Worm (Caenorhabditis elegans): ENCODE measurements around the gene C46C2.5.

C46C2.5 gene

DNA sequence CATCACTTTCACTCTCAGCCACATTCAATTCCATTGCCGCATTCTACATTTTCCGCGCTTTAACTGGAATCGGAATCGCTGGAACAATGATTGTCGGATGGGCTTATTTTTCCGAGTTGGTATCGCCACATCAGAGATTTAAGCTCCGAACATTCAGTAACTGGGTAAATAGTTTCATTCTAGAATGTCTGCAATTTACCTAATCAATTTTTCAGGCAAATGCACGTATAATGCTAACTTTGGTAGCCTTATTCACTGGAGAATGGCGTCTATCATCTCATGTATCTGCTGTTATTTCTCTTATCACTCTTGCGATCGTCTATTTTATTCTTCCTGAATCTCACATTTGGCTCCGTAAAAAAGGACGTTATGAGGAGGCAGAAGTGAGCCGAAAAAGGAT, 26.0 kb upstream of the C46C2.5 start:
- TF ChIP-seq unc-86 (tag; optimal IDR thresholded peaks at IDR 0.05) = no peak
- no peak for TF ChIP-seq efl-1 (optimal IDR thresholded peaks at IDR 0.05)
- TF ChIP-seq efl-1 (GFP tag; optimal IDR thresholded peaks at IDR 0.05 in 1 of 2) = peak in 1 of 2 experiments; percentile 74
- no peak for TF ChIP-seq lin-39 (tag; optimal IDR thresholded peaks at IDR 0.05)

DNA sequence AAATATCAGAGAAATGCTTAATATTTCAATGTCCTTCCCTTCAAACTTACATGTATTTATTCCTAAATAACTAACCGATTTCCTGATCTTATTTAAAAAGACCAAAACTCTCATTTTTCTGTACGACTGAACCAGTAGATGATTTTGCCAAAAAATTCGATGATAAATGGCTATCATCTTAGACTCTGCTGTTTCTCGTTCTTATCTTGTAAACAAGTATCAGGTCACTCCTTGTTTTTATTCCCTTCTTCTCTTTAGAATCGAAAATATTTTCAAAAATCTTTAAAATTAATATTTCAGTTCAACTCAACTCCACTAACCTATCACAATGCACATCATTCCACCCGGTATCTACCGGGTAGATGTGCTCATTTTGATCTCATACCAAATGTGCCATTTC, 25.0 kb upstream of the C46C2.5 start, which contains the start of gene C46C2.2:
C46C2.2 (plus strand) TSS at position 301 of the 400 bp plus-strand sequence.
- TF ChIP-seq nhr-71 (tag; optimal IDR thresholded peaks at IDR 0.05) (no peak), hlh-4 (tag; optimal IDR thresholded peaks at IDR 0.05) (no peak), Y116A8C.19 (tag; optimal IDR thresholded peaks at IDR 0.05; ENCODE audit: borderline replicate concordance) (no peak), vab-15 (tag; optimal IDR thresholded peaks at IDR 0.05) (no peak), nhr-20 (tag; optimal IDR thresholded peaks at IDR 0.05) (no peak), blmp-1 (tag; optimal IDR thresholded peaks at IDR 0.05) (no peak), zip-4 (GFP tag; optimal IDR thresholded peaks at IDR 0.05) (no peak), jun-1 (tag; optimal IDR thresholded peaks at IDR 0.05) (no peak), sup-37 (GFP tag; optimal IDR thresholded peaks at IDR 0.05) (no peak)

DNA sequence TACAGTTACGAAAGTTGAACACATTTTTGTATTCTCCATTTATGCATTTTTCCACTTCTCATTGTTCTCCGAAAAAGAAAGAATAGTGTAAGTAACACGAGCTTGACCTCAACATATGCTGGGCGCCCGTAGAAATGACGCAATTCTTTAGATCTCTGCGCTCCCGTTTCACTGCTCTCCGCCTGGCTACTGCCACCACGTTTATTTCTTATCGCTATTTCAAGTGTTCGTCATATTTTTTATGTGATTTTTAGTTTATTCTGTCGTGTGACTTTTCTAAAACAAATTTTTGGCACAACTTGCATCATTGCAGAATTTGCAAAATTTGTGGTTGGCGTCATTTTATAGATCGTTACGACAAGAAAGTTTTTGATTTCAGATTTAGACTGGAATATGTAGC, 24.5 kb upstream of the C46C2.5 start:
- TF ChIP-seq efl-1 (optimal IDR thresholded peaks at IDR 0.05) (no peak), efl-1 (GFP tag; optimal IDR thresholded peaks at IDR 0.05 in 1 of 2) (peak in 1 of 2 experiments; percentile 28), fkh-10 (GFP tag; optimal IDR thresholded peaks at IDR 0.05) (no peak), elt-2 (tag; optimal IDR thresholded peaks at IDR 0.05) (peak; percentile 12)

DNA sequence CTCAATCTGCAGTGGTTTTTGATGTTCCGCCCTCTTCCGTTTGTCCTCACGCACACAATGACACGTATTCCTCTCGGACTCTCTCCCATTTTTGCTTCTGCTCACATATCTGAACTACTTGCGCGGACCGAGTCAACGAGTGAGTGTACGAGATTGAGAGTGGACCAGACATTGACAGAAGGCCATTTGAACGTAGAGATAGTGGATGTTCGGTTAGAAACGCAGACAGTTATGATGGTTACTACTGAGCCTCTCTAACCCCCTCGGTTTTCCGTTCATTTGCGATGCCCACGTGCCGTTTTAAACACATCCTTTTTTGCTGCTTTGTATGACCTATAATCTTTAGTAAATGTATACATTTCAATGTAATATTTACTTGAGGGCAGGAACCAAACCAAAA, 24.0 kb upstream of the C46C2.5 start:
- TF ChIP-seq mep-1 (tag; optimal IDR thresholded peaks at IDR 0.05) (peak; percentile 60), isw-1 (GFP tag; IDR thresholded peaks at IDR 0.05) (0 out of 2 replicates have a peak, but pooled peaks have one; percentile 12), egl-27 (tag; optimal IDR thresholded peaks at IDR 0.05) (peak in 1 of 2 experiments; percentile 9), tbx-2 (tag; optimal IDR thresholded peaks at IDR 0.05) (peak; percentile 56), egl-13 (tag; optimal IDR thresholded peaks at IDR 0.05) (peak; percentile 19), sptf-1 (tag; optimal IDR thresholded peaks at IDR 0.05) (no peak), irx-1 (tag; optimal IDR thresholded peaks at IDR 0.05) (peak; percentile 24), swsn-7 (tag; optimal IDR thresholded peaks at IDR 0.05) (peak; percentile 55), F16B12.6 (tag; optimal IDR thresholded peaks at IDR 0.05) (no peak), mdl-1 (tag; optimal IDR thresholded peaks at IDR 0.05) (peak in 1 of 2 experiments; percentile 59), skn-1 (tag; optimal IDR thresholded peaks at IDR 0.05) (peak; percentile 26), nhr-85 (tag) (peak; percentile 62), efl-1 (optimal IDR thresholded peaks at IDR 0.05) (peak; percentile 55 to 62), efl-1 (GFP tag; optimal IDR thresholded peaks at IDR 0.05 in 1 of 2) (peak in 1 of 2 experiments; percentile 42), rnt-1 (tag; optimal IDR thresholded peaks at IDR 0.05) (peak; percentile 36), Y116A8C.19 (tag; optimal IDR thresholded peaks at IDR 0.05; ENCODE audit: borderline replicate concordance) (no peak), nhr-47 (tag; optimal IDR thresholded peaks at IDR 0.05) (peak; percentile 46), lsy-2 (tag; optimal IDR thresholded peaks at IDR 0.05) (peak; percentile 10 to 35), fos-1 (tag; optimal IDR thresholded peaks at IDR 0.05) (no peak), nhr-71 (tag; optimal IDR thresholded peaks at IDR 0.05) (peak; percentile 59), aha-1 (tag; optimal IDR thresholded peaks at IDR 0.05) (no peak), unc-86 (tag; optimal IDR thresholded peaks at IDR 0.05) (peak; percentile 54), xbp-1 (tag; optimal IDR thresholded peaks at IDR 0.05) (peak; percentile 33), lir-3 (tag; optimal IDR thresholded peaks at IDR 0.05; ENCODE audit: poor library complexity) (peak; percentile 0), mab-9 (GFP tag; IDR thresholded peaks at IDR 0.05) (peak; percentile 40; the same call in 1 of the 2 replicates), lin-14 (GFP tag; optimal IDR thresholded peaks at IDR 0.05) (peak; percentile 92), lin-35 (GFP tag; optimal IDR thresholded peaks at IDR 0.05) (peak in 1 of 2 experiments; percentile 51), fkh-8 (tag; optimal IDR thresholded peaks at IDR 0.05) (peak; percentile 50), aly-2 (tag; optimal IDR thresholded peaks at IDR 0.05) (no peak), unc-130 (tag; optimal IDR thresholded peaks at IDR 0.05) (no peak), fkh-10 (GFP tag; optimal IDR thresholded peaks at IDR 0.05) (peak; percentile 38), dpl-1 (GFP tag; optimal IDR thresholded peaks at IDR 0.05) (peak; percentile 5 to 22 (median 17)), C34B4.2 (tag; optimal IDR thresholded peaks at IDR 0.05) (no peak), snu-23 (GFP tag; optimal IDR thresholded peaks at IDR 0.05) (peak; percentile 58), ceh-82 (tag; optimal IDR thresholded peaks at IDR 0.05) (peak in 1 of 3 experiments; percentile 15), nhr-76 (tag; optimal IDR thresholded peaks at IDR 0.05) (no peak)

Measured in whole organism, L1 larva.